Fruit fly (Drosophila melanogaster) whole organism, embryonic: Measurements from ENCODE around the gene Vps26.
A peak's percentile ranks its signal among the peaks of the same experiment; 100 is the strongest.

ENCODE experiments used
- Antp ChIP-seq: fragments of 200-800 bp; sonication (Bioruptor generic); optimal IDR thresholded peaks from 3 replicates; lab custom pipeline; 2016; ENCODE audit warnings: missing biosample characterization, missing genetic modification characterization
- B-H2 ChIP-seq: fragments of 200-800 bp; sonication (Bioruptor generic); optimal IDR thresholded peaks from 2 replicates; lab custom pipeline; 2018; ENCODE audit warnings: missing biosample characterization, mild to moderate bottlenecking, missing genetic modification characterization
- BtbVII ChIP-seq: fragments of 200-800 bp; sonication (Bioruptor generic); optimal IDR thresholded peaks from 3 replicates; lab custom pipeline; 2017; ENCODE audit warnings: missing biosample characterization, mild to moderate bottlenecking, missing genetic modification characterization
- C15 ChIP-seq: fragments of 200-800 bp; sonication (Bioruptor generic); IDR thresholded peaks from 3 replicates; pipeline ENCODE4 v1.3.6; 2022; ENCODE audit warnings: missing biosample characterization, missing genetic modification characterization
- CG11085 ChIP-seq: fragments of 200-800 bp; sonication (Bioruptor generic); IDR thresholded peaks from 2 replicates; pipeline ENCODE4 v1.3.6; 2022; ENCODE audit warnings: missing biosample characterization, missing genetic modification characterization
- CG11456 ChIP-seq: fragments of 200-800 bp; sonication (Bioruptor generic); IDR thresholded peaks from 3 replicates; pipeline ENCODE4 v1.3.6; 2022; ENCODE audit warnings: missing biosample characterization, missing genetic modification characterization
- CG12071 ChIP-seq: fragments of 200-800 bp; sonication (Bioruptor generic); optimal IDR thresholded peaks from 3 replicates; lab custom pipeline; 2018; ENCODE audit warnings: missing biosample characterization, mild to moderate bottlenecking, missing genetic modification characterization
- CG12391 ChIP-seq: fragments of 200-800 bp; sonication (Bioruptor generic); optimal IDR thresholded peaks from 3 replicates; lab custom pipeline; 2018; ENCODE audit warnings: missing biosample characterization, mild to moderate bottlenecking, missing genetic modification characterization, moderate library complexity
- CG1647 ChIP-seq: fragments of 200-800 bp; sonication (Bioruptor generic); optimal IDR thresholded peaks from 3 replicates; lab custom pipeline; 2016; ENCODE audit warnings: missing biosample characterization, missing genetic modification characterization
- CG17829 ChIP-seq: fragments of 200-800 bp; optimal IDR thresholded peaks from 2 replicates; lab custom pipeline; 2019; ENCODE audit warnings: missing biosample characterization, mild to moderate bottlenecking, missing genetic modification characterization, moderate library complexity
- CG18619 ChIP-seq: fragments of 200-800 bp; sonication (Bioruptor generic); optimal IDR thresholded peaks from 3 replicates; lab custom pipeline; 2017; ENCODE audit warnings: missing biosample characterization, mild to moderate bottlenecking, missing genetic modification characterization
- CG2116 ChIP-seq: fragments of 200-800 bp; sonication (Bioruptor generic); optimal IDR thresholded peaks from 3 replicates; lab custom pipeline; 2018; ENCODE audit warnings: missing biosample characterization, mild to moderate bottlenecking, missing genetic modification characterization
- CG3726 ChIP-seq: fragments of 200-800 bp; sonication (Bioruptor generic); IDR thresholded peaks from 3 replicates; pipeline ENCODE4, ENCODE4 v1.3.6; 2022; ENCODE audit warnings: missing biosample characterization, missing genetic modification characterization
- CG6654 ChIP-seq: fragments of 200-800 bp; sonication (Bioruptor generic); optimal IDR thresholded peaks from 2 replicates; lab custom pipeline; 2017; ENCODE audit warnings: missing biosample characterization, mild to moderate bottlenecking, missing genetic modification characterization
- CG6813 ChIP-seq: fragments of 200-800 bp; sonication (Bioruptor generic); optimal IDR thresholded peaks from 2 replicates; lab custom pipeline; 2017; ENCODE audit warnings: missing biosample characterization, missing genetic modification characterization, mild to moderate bottlenecking, moderate library complexity, missing genetic modification reagents
- CG7786 ChIP-seq: fragments of 200-800 bp; sonication (Bioruptor generic); optimal IDR thresholded peaks from 2 replicates; lab custom pipeline; 2016; ENCODE audit warnings: missing biosample characterization, missing genetic modification characterization
- CG8765 ChIP-seq: fragments of 200-800 bp; sonication (Bioruptor generic); IDR thresholded peaks from 2 replicates; pipeline ENCODE4 v1.3.6; 2022; ENCODE audit warnings: missing biosample characterization, missing genetic modification characterization
- CG8924 ChIP-seq: fragments of 200-800 bp; optimal IDR thresholded peaks from 3 replicates; lab custom pipeline; 2019; ENCODE audit warnings: missing biosample characterization, mild to moderate bottlenecking, missing genetic modification characterization, moderate library complexity
- CG9437 ChIP-seq: fragments of 200-800 bp; sonication (Bioruptor generic); optimal IDR thresholded peaks from 2 replicates; lab custom pipeline; 2018; ENCODE audit warnings: missing biosample characterization, mild to moderate bottlenecking, missing genetic modification characterization
- CHES-1-like ChIP-seq: fragments of 200-800 bp; sonication (Bioruptor generic); optimal IDR thresholded peaks from 2 replicates; lab custom pipeline; 2016; ENCODE audit warnings: missing biosample characterization, missing genetic modification characterization
- D19B ChIP-seq: fragments of 200-800 bp; sonication (Bioruptor generic); optimal IDR thresholded peaks from 2 replicates; lab custom pipeline; 2017; ENCODE audit warnings: missing biosample characterization, mild to moderate bottlenecking, missing genetic modification characterization
- Dip2 ChIP-seq: fragments of 200-800 bp; sonication (Bioruptor generic); IDR thresholded peaks from 2 replicates; pipeline ENCODE4 v1.3.6; 2022; ENCODE audit warnings: missing biosample characterization, missing genetic modification characterization
- Dip3 ChIP-seq: fragments of 200-800 bp; sonication (Bioruptor generic); optimal IDR thresholded peaks from 3 replicates; lab custom pipeline; 2016; ENCODE audit warnings: missing biosample characterization, missing genetic modification characterization
- Dp ChIP-seq: fragments of 200-800 bp; sonication (Bioruptor generic); optimal IDR thresholded peaks from 2 replicates; lab custom pipeline; 2018; ENCODE audit warnings: missing biosample characterization, mild to moderate bottlenecking, missing genetic modification characterization, moderate library complexity
- E2f2 ChIP-seq: fragments of 200-800 bp; sonication (Bioruptor generic); IDR thresholded peaks from 2 replicates; pipeline ENCODE4 v1.3.6; 2022; ENCODE audit warnings: missing biosample characterization, missing genetic modification characterization
- Eip74EF ChIP-seq, 2 experiments: fragments of 200-800 bp in 1 of 2; fragments of >200 bp in 1 of 2; sonication (Bioruptor generic) in 1 of 2; optimal IDR thresholded peaks; 2 replicates each; lab custom pipeline; 2017 to 2019; ENCODE audit warnings: missing biosample characterization in 2 of 2, missing genetic modification characterization in 2 of 2, mild to moderate bottlenecking in 1 of 2, moderate library complexity in 1 of 2
- HLH4C ChIP-seq: fragments of 200-800 bp; sonication (Bioruptor generic); IDR thresholded peaks from 3 replicates; pipeline ENCODE4 v1.3.6; 2022; ENCODE audit warnings: missing biosample characterization, missing genetic modification characterization; ENCODE audit not compliant: partially characterized antibody
- MTF-1 ChIP-seq: fragments of 200-800 bp; sonication (Bioruptor generic); optimal IDR thresholded peaks from 2 replicates; lab custom pipeline; 2018; ENCODE audit warnings: missing biosample characterization, mild to moderate bottlenecking, missing genetic modification characterization, borderline replicate concordance
- Med ChIP-seq: fragments of 200-800 bp; sonication (Bioruptor generic); peaks from one replicate; lab custom pipeline; 2016; ENCODE audit warnings: missing biosample characterization, missing genetic modification characterization, mild to moderate bottlenecking, inconsistent platforms, moderate library complexity
- Nf-YC ChIP-seq: fragments of 200-800 bp; optimal IDR thresholded peaks from 3 replicates; lab custom pipeline; 2019; ENCODE audit warnings: missing biosample characterization, mild to moderate bottlenecking, missing genetic modification characterization, moderate library complexity
- PHDP ChIP-seq: fragments of 200-800 bp; sonication (Bioruptor generic); optimal IDR thresholded peaks from 3 replicates; lab custom pipeline; 2018; ENCODE audit warnings: missing biosample characterization, mild to moderate bottlenecking, missing genetic modification characterization, moderate library complexity
- ac ChIP-seq: fragments of 200-800 bp; sonication (Bioruptor generic); optimal IDR thresholded peaks from 3 replicates; lab custom pipeline; 2017; ENCODE audit warnings: missing biosample characterization, mild to moderate bottlenecking, missing genetic modification characterization
- ase ChIP-seq: fragments of 200-800 bp; sonication (Bioruptor generic); IDR thresholded peaks from 3 replicates; pipeline ENCODE4 v1.3.6; 2022; ENCODE audit warnings: missing biosample characterization, missing genetic modification characterization
- bbx ChIP-seq: fragments of 200-800 bp; sonication (Bioruptor generic); IDR thresholded peaks from 2 replicates; pipeline ENCODE4 v1.3.6; 2022; ENCODE audit warnings: missing biosample characterization, missing genetic modification characterization; ENCODE audit not compliant: partially characterized antibody
- crol ChIP-seq: fragments of 200-800 bp; sonication (Bioruptor generic); IDR thresholded peaks from 2 replicates; pipeline ENCODE4 v1.3.6; 2022; ENCODE audit warnings: missing biosample characterization, missing genetic modification characterization
- da ChIP-seq: fragments of 200-800 bp; sonication (Bioruptor generic); optimal IDR thresholded peaks from 2 replicates; lab custom pipeline; 2016; ENCODE audit warnings: missing biosample characterization, missing genetic modification characterization
- fd3F ChIP-seq: fragments of 200-800 bp; sonication (Bioruptor generic); optimal IDR thresholded peaks from 2 replicates; lab custom pipeline; 2018; ENCODE audit warnings: missing biosample characterization, mild to moderate bottlenecking, missing genetic modification characterization, moderate library complexity
- ftz-f1 ChIP-seq: fragments of 200-800 bp; sonication (Bioruptor generic); optimal IDR thresholded peaks from 2 replicates; lab custom pipeline; 2016; ENCODE audit warnings: missing biosample characterization, missing genetic modification characterization
- gsb-n ChIP-seq: fragments of 200-800 bp; sonication (Bioruptor generic); optimal IDR thresholded peaks from 3 replicates; lab custom pipeline; 2018; ENCODE audit warnings: missing biosample characterization, mild to moderate bottlenecking, missing genetic modification characterization
- maf-S ChIP-seq: fragments of 200-800 bp; sonication (Bioruptor generic); optimal IDR thresholded peaks from 2 replicates; lab custom pipeline; 2016; ENCODE audit warnings: missing biosample characterization, missing genetic modification characterization
- nmo ChIP-seq: fragments of 200-800 bp; sonication (Bioruptor generic); optimal IDR thresholded peaks from 2 replicates; lab custom pipeline; 2018; ENCODE audit warnings: missing biosample characterization, mild to moderate bottlenecking, missing genetic modification characterization, moderate library complexity
- nom ChIP-seq: fragments of 200-800 bp; sonication (Bioruptor generic); optimal IDR thresholded peaks from 2 replicates; lab custom pipeline; 2017; ENCODE audit warnings: missing biosample characterization, missing genetic modification characterization, mild to moderate bottlenecking, moderate library complexity, missing genetic modification reagents
- otp ChIP-seq: fragments of 200-800 bp; sonication (Bioruptor generic); IDR thresholded peaks from 3 replicates; pipeline ENCODE4, ENCODE4 v1.3.6; 2022; ENCODE audit warnings: missing biosample characterization, missing genetic modification characterization
- phol ChIP-seq: fragments of 200-800 bp; sonication (Bioruptor generic); optimal IDR thresholded peaks from 3 replicates; lab custom pipeline; 2018; ENCODE audit warnings: missing biosample characterization, mild to moderate bottlenecking, missing genetic modification characterization, moderate library complexity
- schlank ChIP-seq: fragments of 200-800 bp; sonication (Bioruptor generic); optimal IDR thresholded peaks from 2 replicates; lab custom pipeline; 2018; ENCODE audit warnings: missing biosample characterization, mild to moderate bottlenecking, missing genetic modification characterization
- seq ChIP-seq: fragments of 200-800 bp; sonication (Bioruptor generic); IDR thresholded peaks from 2 replicates; pipeline ENCODE4 v1.3.6; 2022; ENCODE audit warnings: missing biosample characterization, missing genetic modification characterization
- so ChIP-seq: fragments of 200-800 bp; sonication (Bioruptor generic); IDR thresholded peaks from 3 replicates; pipeline ENCODE4 v1.3.6; 2022; ENCODE audit warnings: missing biosample characterization, missing genetic modification characterization
- wdn ChIP-seq: fragments of 200-800 bp; sonication (Bioruptor generic); IDR thresholded peaks from 2 replicates; pipeline ENCODE4 v1.3.6; 2022; ENCODE audit warnings: missing biosample characterization, missing genetic modification characterization
- zfh2 ChIP-seq: fragments of 200-800 bp; sonication (Bioruptor generic); optimal IDR thresholded peaks from 2 replicates; lab custom pipeline; 2016; ENCODE audit warnings: missing biosample characterization, missing genetic modification characterization

Vps26 gene

dm6 chrX:1877107-1877736 is 3.6 kb downstream of the Vps26 start, which contains the start of the genes CG14817 and CG14805 (continued):
- TF ChIP-seq CG3726 (no peak), Dp (GFP tag; lab: Kevin White, UChicago) (peak; percentile 27), CG9437 (peak; percentile 86), PHDP (tag; lab: Kevin White, UChicago) (peak; percentile 81), MTF-1 (GFP tag; lab: Kevin White, UChicago) (peak; percentile 92), Med (peak; percentile 95), E2f2 (peak; percentile 57), C15 (GFP tag; lab: Robert Waterston, UW) (0 out of 3 replicates have a peak, but pooled peaks have one; percentile 44), Antp (GFP tag; lab: Kevin White, UChicago) (no peak), fd3F (GFP tag; lab: Kevin White, UChicago) (peak; percentile 53), CG8924 (tag; lab: Kevin White, UChicago) (peak; percentile 68), Eip74EF (GFP tag; optimal IDR thresholded peaks at IDR 0.05; lab: Kevin White, UChicago) (peak in 1 of 2 experiments; percentile 55), Nf-YC (peak; percentile 67), seq (GFP tag; lab: Robert Waterston, UW) (peak; percentile 58; the same call in 1 of the 2 replicates), bbx (GFP tag; lab: Robert Waterston, UW) (peak; percentile 61), CG6654 (peak; percentile 33), CHES-1-like (GFP tag; lab: Kevin White, UChicago) (peak; percentile 41), zfh2 (GFP tag; lab: Kevin White, UChicago) (no peak), CG8765 (GFP tag; lab: Robert Waterston, UW) (no peak), Dip3 (GFP tag; lab: Kevin White, UChicago) (no peak), CG6813 (peak; percentile 89), CG1647 (GFP tag; lab: Kevin White, UChicago) (peak; percentile 52), phol (tag; lab: Kevin White, UChicago) (peak; percentile 69), da (GFP tag; lab: Kevin White, UChicago) (no peak), otp (GFP tag; lab: Robert Waterston, UW) (0 out of 3 replicates have a peak, but pooled peaks have one; percentile 48), schlank (tag; lab: Kevin White, UChicago) (peak; percentile 85), maf-S (GFP tag; lab: Kevin White, UChicago) (no peak), wdn (GFP tag; lab: Robert Waterston, UW) (no peak), BtbVII (GFP tag; lab: Kevin White, UChicago) (peak; percentile 87), ac (GFP tag; lab: Kevin White, UChicago) (peak; percentile 48), CG2116 (peak; percentile 91), CG17829 (tag; lab: Kevin White, UChicago) (peak; percentile 66), ftz-f1 (peak; percentile 31), CG12391 (peak; percentile 76), CG7786 (GFP tag; lab: Kevin White, UChicago) (no peak), CG12071 (GFP tag; lab: Kevin White, UChicago) (peak; percentile 83), CG11085 (GFP tag; lab: Robert Waterston, UW) (peak; percentile 20; the same call in 1 of the 2 replicates), D19B (peak; percentile 52), nmo (GFP tag; lab: Kevin White, UChicago) (peak; percentile 53), B-H2 (GFP tag; lab: Kevin White, UChicago) (peak; percentile 91), so (GFP tag; lab: Robert Waterston, UW) (0 out of 3 replicates have a peak, but pooled peaks have one; percentile 29), Dip2 (GFP tag; lab: Robert Waterston, UW) (no peak), CG11456 (GFP tag; lab: Robert Waterston, UW) (peak; percentile 77; the same call in 2 of the 3 replicates), gsb-n (tag; lab: Kevin White, UChicago) (peak; percentile 67), crol (no peak), CG18619 (peak; percentile 79), nom (peak; percentile 90), ase (GFP tag; lab: Robert Waterston, UW) (no peak), HLH4C (GFP tag; lab: Robert Waterston, UW) (peak; percentile 45; the same call in 2 of the 3 replicates)
